Fruit fly (Drosophila melanogaster): Measurements from ENCODE around the gene CG14455.

CG14455 gene

dm6 chr3L:22727739-22728335 is 41.0 kb upstream of the CG14455 start, which contains the start of the genes CG14450 and CG11367 (continued):
- TF ChIP-seq CG3065 (GFP tag; optimal IDR thresholded peaks at IDR 0.05) (no peak), tio (GFP tag; optimal IDR thresholded peaks at IDR 0.05) (no peak), Dref (GFP tag; IDR thresholded peaks at IDR 0.05) (peak; percentile 61), CG30431 (GFP tag; optimal IDR thresholded peaks at IDR 0.05) (no peak), jigr1 (GFP tag; IDR thresholded peaks at IDR 0.05) (no peak; the same call in 2 of the 3 replicates), fd3F (GFP tag; optimal IDR thresholded peaks at IDR 0.05) (no peak), mld (GFP tag; IDR thresholded peaks at IDR 0.05; ENCODE audit: partially characterized antibody) (no peak), Dip2 (GFP tag; IDR thresholded peaks at IDR 0.05) (no peak), maf-S (GFP tag; optimal IDR thresholded peaks at IDR 0.05) (no peak), CG8388 (GFP tag; optimal IDR thresholded peaks at IDR 0.05) (no peak), tna (GFP tag; IDR thresholded peaks at IDR 0.05; ENCODE audit: partially characterized antibody) (no peak), insv (GFP tag; optimal IDR thresholded peaks at IDR 0.05) (peak in 1 of 2 experiments; percentile 80), tgo (GFP tag; IDR thresholded peaks at IDR 0.05) (no peak), aop (GFP tag; IDR thresholded peaks at IDR 0.05) (no peak), zfh1 (GFP tag; IDR thresholded peaks at IDR 0.05) (peak; percentile 18; the same call in 1 of the 3 replicates), sug (tag; optimal IDR thresholded peaks at IDR 0.05) (peak; percentile 55), Lpt (GFP tag; optimal IDR thresholded peaks at IDR 0.05) (no peak), hth (optimal IDR thresholded peaks at IDR 0.05) (no peak), Asciz (GFP tag; optimal IDR thresholded peaks at IDR 0.05) (peak; percentile 34), H15 (GFP tag; IDR thresholded peaks at IDR 0.05) (no peak), CG15073 (GFP tag; optimal IDR thresholded peaks at IDR 0.05) (no peak), CG13123 (GFP tag; optimal IDR thresholded peaks at IDR 0.05) (no peak), en (GFP tag; optimal IDR thresholded peaks at IDR 0.05) (no peak), HLH54F (GFP tag; optimal IDR thresholded peaks at IDR 0.05) (no peak), CG1792 (GFP tag; optimal IDR thresholded peaks at IDR 0.05) (no peak), CG31441 (GFP tag; IDR thresholded peaks at IDR 0.05) (peak; percentile 61), ara (GFP tag; IDR thresholded peaks at IDR 0.05) (no peak), CG15514 (GFP tag; optimal IDR thresholded peaks at IDR 0.05) (peak; percentile 84), CG13424 (tag; optimal IDR thresholded peaks at IDR 0.05) (peak; percentile 49), Hey (tag; optimal IDR thresholded peaks at IDR 0.05) (no peak), eyg (GFP tag; optimal IDR thresholded peaks at IDR 0.05) (no peak), al (GFP tag; IDR thresholded peaks at IDR 0.05) (no peak), stc (GFP tag; IDR thresholded peaks at IDR 0.05) (peak; percentile 30; the same call in 1 of the 2 replicates), fd102C (GFP tag; optimal IDR thresholded peaks at IDR 0.05) (no peak), z (GFP tag; IDR thresholded peaks at IDR 0.05) (no peak), TFAM (GFP tag; optimal IDR thresholded peaks at IDR 0.05) (no peak), h (optimal IDR thresholded peaks at IDR 0.05) (no peak), ci (GFP tag; IDR thresholded peaks at IDR 0.05) (peak; percentile 57; the same call in 2 of the 3 replicates), CG7745 (tag; optimal IDR thresholded peaks at IDR 0.05) (no peak), nau (GFP tag; optimal IDR thresholded peaks at IDR 0.05) (no peak), CG10267 (tag; optimal IDR thresholded peaks at IDR 0.05) (peak; percentile 78), ash1 (GFP tag; optimal IDR thresholded peaks at IDR 0.05) (no peak), CG33557 (GFP tag; optimal IDR thresholded peaks at IDR 0.05) (no peak), sqz (GFP tag; optimal IDR thresholded peaks at IDR 0.05) (no peak), CoRest (tag; optimal IDR thresholded peaks at IDR 0.05) (peak; percentile 49), CG18476 (GFP tag; optimal IDR thresholded peaks at IDR 0.05) (no peak), tap (tag; optimal IDR thresholded peaks at IDR 0.05) (peak; percentile 19), CG13296 (GFP tag; optimal IDR thresholded peaks at IDR 0.05) (peak; percentile 20), CG17361 (GFP tag; IDR thresholded peaks at IDR 0.05) (peak; percentile 25; the same call in 1 of the 3 replicates), CG34376 (GFP tag; optimal IDR thresholded peaks at IDR 0.05) (no peak), oc (tag; optimal IDR thresholded peaks at IDR 0.05) (no peak), ab (GFP tag; optimal IDR thresholded peaks at IDR 0.05) (no peak)
